Worm (Caenorhabditis elegans) whole organism, late embryonic: ENCODE measurements around the gene R107.5.

ENCODE experiments used
- fkh-6 ChIP-seq: sonication (generic microtip); optimal IDR thresholded peaks from 2 replicates; lab custom pipeline; 2016; ENCODE audit warnings: missing genetic modification characterization, missing compliant biosample characterization
- gmeb-2 ChIP-seq: sonication (generic microtip); optimal IDR thresholded peaks from 2 replicates; lab custom pipeline; 2016; ENCODE audit warnings: missing genetic modification characterization, inconsistent platforms, missing compliant biosample characterization

- no peak for TF ChIP-seq fkh-6 (tag; lab: Kevin White, UChicago)
- no peak for TF ChIP-seq gmeb-2 (tag; lab: Kevin White, UChicago)
Measured at ce11 chrIII:9060267-9060666, 6.7 kb upstream of the R107.5 start.
